Fruit fly (Drosophila melanogaster): ENCODE results near the gene CG5641.

- TF ChIP-seq tj (GFP tag; optimal IDR thresholded peaks at IDR 0.05) (no peak), kay (GFP tag; ENCODE audit: borderline replicate concordance) (no peak), cnc (optimal IDR thresholded peaks at IDR 0.05) (peak in 1 of 2 experiments; percentile 58), CG12768 (GFP tag; optimal IDR thresholded peaks at IDR 0.05) (no peak), CG7101 (tag; optimal IDR thresholded peaks at IDR 0.05) (no peak), bab1 (GFP tag; optimal IDR thresholded peaks at IDR 0.05) (peak; percentile 31), CG33017 (tag; optimal IDR thresholded peaks at IDR 0.05) (no peak), toe (GFP tag; optimal IDR thresholded peaks at IDR 0.05) (no peak), CG5204 (GFP tag; optimal IDR thresholded peaks at IDR 0.05) (no peak), cic (GFP tag; optimal IDR thresholded peaks at IDR 0.05) (no peak), Clk (GFP tag; optimal IDR thresholded peaks at IDR 0.05) (no peak), Crg-1 (GFP tag; optimal IDR thresholded peaks at IDR 0.05) (no peak)
Observed at dm6 chr3R:12429120-12429610, at the start of gene CG5641, which contains the start of gene CG5245.
